Worm (Caenorhabditis elegans): ENCODE results near the gene nhr-131.

nhr-131 gene

DNA sequence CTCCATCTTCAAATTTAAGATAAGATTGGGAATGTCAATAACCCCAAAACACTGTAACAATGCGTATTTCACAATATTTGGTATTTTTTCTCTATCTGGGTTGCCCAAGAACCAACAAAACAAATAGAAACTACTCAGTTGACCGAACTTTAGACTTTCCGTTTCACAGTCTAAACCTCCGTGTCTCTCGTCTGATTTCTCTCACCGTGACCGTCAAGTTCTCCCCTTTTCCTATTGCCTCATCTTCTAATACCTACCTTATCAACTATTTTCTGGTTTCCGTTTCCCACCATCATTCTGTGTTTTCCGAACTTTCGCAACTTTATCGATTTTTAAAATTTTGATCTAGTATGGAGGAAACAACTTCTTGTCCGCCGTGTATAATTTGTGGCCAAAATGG lies at the start of gene nhr-131:
Gene nhr-131 (plus strand): TSS at position 87 of the 400 bp plus-strand sequence.
- TF ChIP-seq him-1 (tag; optimal IDR thresholded peaks at IDR 0.05) (no peak), dao-5 (tag; optimal IDR thresholded peaks at IDR 0.05) (no peak), W03F9.2 (tag; optimal IDR thresholded peaks at IDR 0.05) (no peak)

DNA sequence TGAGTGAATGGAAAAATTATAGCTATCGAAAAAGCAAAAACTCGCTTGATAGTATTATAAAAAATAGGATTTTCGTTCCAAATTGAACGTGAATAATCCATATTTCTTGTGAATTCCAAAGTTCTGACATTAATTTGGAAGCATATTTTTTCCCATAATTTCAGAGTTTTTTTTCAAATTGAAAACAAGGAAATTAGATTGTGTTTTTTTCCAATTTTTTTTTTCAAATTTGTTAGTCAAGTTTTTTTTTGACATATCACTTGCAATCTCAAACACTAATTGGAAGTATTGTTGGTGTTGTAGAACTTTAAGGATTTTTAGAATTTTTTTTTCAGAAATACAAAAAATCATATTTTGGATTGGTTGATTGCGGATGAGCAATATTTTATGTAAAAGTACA lies 47.6 kb upstream of the nhr-131 start, which contains the start of gene srh-34:
Gene srh-34 (minus strand): TSS at position 101 of the 400 bp plus-strand sequence.
- TF ChIP-seq W03F9.2 (tag; optimal IDR thresholded peaks at IDR 0.05) = no peak

ce11 chrV:446988-447387 lies 47.2 kb upstream of the nhr-131 start:
- TF ChIP-seq him-1 (tag; optimal IDR thresholded peaks at IDR 0.05) (no peak), W03F9.2 (tag; optimal IDR thresholded peaks at IDR 0.05) (no peak), dao-5 (tag; optimal IDR thresholded peaks at IDR 0.05) (no peak)

DNA sequence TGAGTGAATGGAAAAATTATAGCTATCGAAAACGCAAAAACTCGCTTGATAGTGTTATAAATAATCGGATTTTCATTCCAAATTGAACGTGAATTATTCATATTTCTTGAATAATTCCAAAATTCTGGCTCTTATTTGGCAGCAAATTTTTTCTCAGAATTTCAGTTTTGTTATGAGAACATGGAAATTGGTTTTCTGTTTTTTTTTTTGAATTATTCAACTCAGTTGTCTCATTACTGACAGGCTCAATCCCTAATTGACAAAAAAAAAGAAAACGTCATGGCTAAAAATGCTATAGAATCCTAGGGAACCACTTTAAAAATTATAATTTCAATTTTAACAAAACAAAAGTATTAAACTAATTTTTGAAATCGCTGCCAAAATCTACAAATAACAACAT lies 45.0 kb upstream of the nhr-131 start, which contains the start of gene srh-35:
Gene srh-35 (minus strand): TSS at position 101 of the 400 bp plus-strand sequence.
- TF ChIP-seq him-1 (tag; optimal IDR thresholded peaks at IDR 0.05) (no peak), dao-5 (tag; optimal IDR thresholded peaks at IDR 0.05) (no peak), W03F9.2 (tag; optimal IDR thresholded peaks at IDR 0.05) (no peak)

- TF ChIP-seq him-1 (tag; optimal IDR thresholded peaks at IDR 0.05) = no peak
- TF ChIP-seq W03F9.2 (tag; optimal IDR thresholded peaks at IDR 0.05) = no peak
- no peak for TF ChIP-seq dao-5 (tag; optimal IDR thresholded peaks at IDR 0.05)
Observed at ce11 chrV:449685-450084, 44.5 kb upstream of the nhr-131 start, which contains the start of gene M02H5.8. M02H5.8 (plus strand) TSS chrV:449981.

- TF ChIP-seq dao-5 (tag; optimal IDR thresholded peaks at IDR 0.05) = no peak
- no peak for TF ChIP-seq W03F9.2 (tag; optimal IDR thresholded peaks at IDR 0.05)
- TF ChIP-seq him-1 (tag; optimal IDR thresholded peaks at IDR 0.05) = no peak
Observed at ce11 chrV:450757-451501, 43.2 kb upstream of the nhr-131 start, which contains the start of gene nhr-123. nhr-123 (plus strand) TSS chrV:451451.

ce11 chrV:453569-453968 lies 40.6 kb upstream of the nhr-131 start, which contains the start of gene nhr-98:
nhr-98 (plus strand) TSS chrV:453869.
- TF ChIP-seq him-1 (tag; optimal IDR thresholded peaks at IDR 0.05) (no peak), dao-5 (tag; optimal IDR thresholded peaks at IDR 0.05) (no peak), W03F9.2 (tag; optimal IDR thresholded peaks at IDR 0.05) (no peak)

DNA sequence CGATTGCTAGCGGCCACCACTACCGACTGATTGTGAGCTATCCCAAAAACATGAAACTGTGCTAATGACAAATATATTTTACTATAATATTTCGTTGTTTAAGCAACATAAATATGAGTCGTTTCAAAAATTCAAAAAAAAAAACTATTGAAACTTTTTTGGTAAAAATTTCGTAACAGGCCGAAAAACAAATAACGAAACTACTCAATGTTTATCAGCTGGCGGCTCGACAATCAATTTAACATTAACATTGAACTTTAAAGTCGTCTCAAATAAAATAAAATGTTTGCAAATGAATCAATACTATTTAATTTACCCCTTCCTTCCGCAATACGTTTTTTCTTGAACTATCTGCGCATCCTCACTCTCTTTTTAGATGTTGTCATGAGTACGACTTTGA lies 36.3 kb upstream of the nhr-131 start:
- no peak for TF ChIP-seq dao-5 (tag; optimal IDR thresholded peaks at IDR 0.05)
- TF ChIP-seq W03F9.2 (tag; optimal IDR thresholded peaks at IDR 0.05) = no peak
- TF ChIP-seq him-1 (tag; optimal IDR thresholded peaks at IDR 0.05) = no peak

DNA sequence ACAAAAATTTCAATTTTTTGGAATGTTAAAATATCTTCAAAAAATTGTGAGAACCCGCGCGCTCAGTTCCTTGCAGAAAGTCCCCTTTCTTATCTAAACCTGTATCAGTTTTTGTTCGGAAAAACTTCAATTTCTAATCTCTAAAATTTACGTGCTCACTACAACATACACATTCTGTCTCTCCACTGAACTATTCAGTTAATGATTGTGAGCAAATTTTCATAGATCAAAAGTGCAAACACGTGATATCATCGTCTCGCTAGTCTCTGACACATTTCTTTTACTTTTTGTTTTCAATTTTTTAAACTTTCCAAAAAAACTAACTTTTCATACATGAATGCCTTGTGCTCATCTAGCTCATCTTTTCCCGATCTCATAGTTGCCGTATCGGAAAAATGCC lies 34.7 kb upstream of the nhr-131 start, which contains the start of gene nhr-203:
Gene nhr-203 (plus strand): TSS at position 332 of the 400 bp plus-strand sequence.
- TF ChIP-seq dao-5 (tag; optimal IDR thresholded peaks at IDR 0.05) = no peak
- TF ChIP-seq W03F9.2 (tag; optimal IDR thresholded peaks at IDR 0.05) = no peak

ce11 chrV:462263-462662 lies 31.9 kb upstream of the nhr-131 start, which contains the start of gene nhr-202:
nhr-202 (plus strand) TSS chrV:462588.
- TF ChIP-seq him-1 (tag; optimal IDR thresholded peaks at IDR 0.05) (no peak), W03F9.2 (tag; optimal IDR thresholded peaks at IDR 0.05) (no peak), dao-5 (tag; optimal IDR thresholded peaks at IDR 0.05) (no peak)

- TF ChIP-seq him-1 (tag; optimal IDR thresholded peaks at IDR 0.05) = no peak
- TF ChIP-seq W03F9.2 (tag; optimal IDR thresholded peaks at IDR 0.05) = no peak
- TF ChIP-seq dao-5 (tag; optimal IDR thresholded peaks at IDR 0.05) = no peak
Observed at ce11 chrV:464800-465199, 29.4 kb upstream of the nhr-131 start, which contains the start of gene nhr-201. nhr-201 (plus strand) TSS chrV:464828.

ce11 chrV:465355-465754 lies 28.8 kb upstream of the nhr-131 start:
- TF ChIP-seq him-1 (tag; optimal IDR thresholded peaks at IDR 0.05) = no peak

- TF ChIP-seq W03F9.2 (tag; optimal IDR thresholded peaks at IDR 0.05) (no peak), dao-5 (tag; optimal IDR thresholded peaks at IDR 0.05) (no peak), him-1 (tag; optimal IDR thresholded peaks at IDR 0.05) (no peak)
Observed at ce11 chrV:467507-467906, 26.7 kb upstream of the nhr-131 start.

DNA sequence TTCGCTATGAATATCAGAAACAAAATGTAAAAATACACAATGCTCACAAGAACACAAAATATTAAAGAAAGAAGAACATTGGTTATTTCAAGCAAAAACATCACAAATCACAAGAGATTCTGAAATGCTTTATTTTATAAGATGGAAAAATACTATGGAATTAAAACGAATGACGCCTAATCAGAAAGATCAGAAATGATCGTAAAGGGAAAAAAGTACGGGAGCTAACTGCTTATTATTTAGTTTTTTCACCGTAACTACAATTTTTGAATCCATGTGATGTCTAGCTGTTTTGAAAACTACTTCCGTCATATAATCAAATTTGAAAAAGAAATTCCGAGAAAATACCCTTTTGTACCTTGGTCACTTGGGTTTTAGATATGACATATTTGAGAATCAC lies 25.7 kb upstream of the nhr-131 start, which contains the start of gene srbc-57:
Gene srbc-57 (minus strand): TSS at position 101 of the 400 bp plus-strand sequence.
- TF ChIP-seq him-1 (tag; optimal IDR thresholded peaks at IDR 0.05) (no peak), W03F9.2 (tag; optimal IDR thresholded peaks at IDR 0.05) (no peak), dao-5 (tag; optimal IDR thresholded peaks at IDR 0.05) (no peak)

ce11 chrV:472589-472988 lies 21.6 kb upstream of the nhr-131 start, which contains the start of gene srt-31:
srt-31 (plus strand) TSS chrV:472889.
- no peak for TF ChIP-seq W03F9.2 (tag; optimal IDR thresholded peaks at IDR 0.05)
- TF ChIP-seq dao-5 (tag; optimal IDR thresholded peaks at IDR 0.05) = no peak
